Worm (Caenorhabditis elegans) whole organism, L4 larva: ENCODE measurements around the gene cpd-2.
A peak's percentile ranks its signal among the peaks of the same experiment; 100 is the strongest.

ENCODE experiments used
- Y75B8A.6 ChIP-seq: fragments of 200-800 bp; sonication (Bioruptor generic); IDR thresholded peaks from 2 replicates; pipeline ENCODE4 v1.3.6; 2022; ENCODE audit warnings: missing genetic modification reagents, missing genetic modification characterization, missing compliant biosample characterization
- cey-2 ChIP-seq: sonication (generic microtip); optimal IDR thresholded peaks from 3 replicates; lab custom pipeline; 2017; ENCODE audit warnings: missing genetic modification characterization, mild to moderate bottlenecking, missing compliant biosample characterization, antibody characterized with exemption, borderline replicate concordance; ENCODE audit not compliant: insufficient read depth
- dve-1 ChIP-seq: sonication (generic microtip); optimal IDR thresholded peaks from 2 replicates; lab custom pipeline; 2017; ENCODE audit warnings: antibody characterized with exemption, mild to moderate bottlenecking, missing genetic modification characterization, missing compliant biosample characterization; ENCODE audit not compliant: insufficient read depth
- hif-1 ChIP-seq, 2 experiments: sonication (generic microtip); optimal IDR thresholded peaks; 2 replicates each; lab custom pipeline; 2016 to 2017; ENCODE audit warnings: missing compliant biosample characterization in 2 of 2, missing genetic modification characterization in 2 of 2, missing genetic modification reagents in 2 of 2, missing genotype in 2 of 2, mild to moderate bottlenecking in 1 of 2
- mdl-1 ChIP-seq, 2 experiments: fragments of 150-350 bp in 1 of 2; sonication (generic microtip) in 1 of 2; optimal IDR thresholded peaks; 2 replicates each; lab custom pipeline; 2014 to 2017; ENCODE audit warnings: missing biosample characterization in 2 of 2, missing genetic modification characterization in 2 of 2

DNA sequence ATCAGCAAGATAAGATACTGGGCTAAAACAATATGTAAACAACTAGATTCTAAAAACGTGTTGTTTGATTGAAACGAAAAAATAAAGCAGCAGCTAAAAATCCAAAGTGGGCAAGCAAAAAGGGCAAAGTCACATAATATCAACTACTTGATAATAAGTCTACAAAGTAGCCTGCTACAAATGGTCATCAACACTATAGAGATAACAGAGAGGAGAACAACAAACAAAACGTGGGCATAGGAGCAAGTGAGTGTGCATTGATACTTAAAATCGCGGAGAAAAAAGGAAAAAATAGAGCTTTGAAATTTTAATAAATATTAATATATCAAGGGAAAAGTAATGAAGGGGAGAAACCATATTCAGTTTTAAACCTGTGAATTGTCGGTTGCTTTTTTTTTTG lies 7.9 kb upstream of the cpd-2 start:
- TF ChIP-seq hif-1 (tag; optimal IDR thresholded peaks at IDR 0.05; lab: Kevin White, UChicago) (no peak), dve-1 (tag; lab: Kevin White, UChicago) (peak; percentile 19), cey-2 (tag; lab: Kevin White, UChicago) (no peak), mdl-1 (tag; optimal IDR thresholded peaks at IDR 0.05; lab: Kevin White, UChicago) (peak in 1 of 2 experiments; percentile 34), Y75B8A.6 (GFP tag; lab: Robert Waterston, UW) (no peak)
